Fruit fly (Drosophila melanogaster): ENCODE results near the gene Taf12.

Taf12 gene

dm6 chr3R:11656614-11657216 is 22.8 kb downstream of the Taf12 start:
- TF ChIP-seq dsf (GFP tag; optimal IDR thresholded peaks at IDR 0.05; ENCODE audit: borderline replicate concordance) (peak; percentile 90), Vsx2 (GFP tag; optimal IDR thresholded peaks at IDR 0.05; ENCODE audit: partially characterized antibody) (no peak), rgr (GFP tag; optimal IDR thresholded peaks at IDR 0.05) (peak; percentile 99), Hnf4 (GFP tag; optimal IDR thresholded peaks at IDR 0.05) (peak; percentile 98), dl (GFP tag; optimal IDR thresholded peaks at IDR 0.05; ENCODE audit: insufficient read depth in 1 of 2, partially characterized antibody in 2 of 2) (no peak), sv (GFP tag; optimal IDR thresholded peaks at IDR 0.05) (peak; percentile 93), Rel (GFP tag; optimal IDR thresholded peaks at IDR 0.05) (peak; percentile 96), Rel (tag; optimal IDR thresholded peaks at IDR 0.05) (peak; percentile 30), br (GFP tag; optimal IDR thresholded peaks at IDR 0.05) (peak; percentile 99), HLH106 (tag; optimal IDR thresholded peaks at IDR 0.05) (peak; percentile 97), jim (GFP tag; optimal IDR thresholded peaks at IDR 0.05) (peak; percentile 58), tai (GFP tag; optimal IDR thresholded peaks at IDR 0.05) (peak; percentile 95), h (GFP tag; optimal IDR thresholded peaks at IDR 0.05) (peak; percentile 99), Mio (GFP tag; optimal IDR thresholded peaks at IDR 0.05) (peak; percentile 86), OdsH (GFP tag; optimal IDR thresholded peaks at IDR 0.05) (peak; percentile 99), Hr83 (GFP tag; optimal IDR thresholded peaks at IDR 0.05; ENCODE audit: poor library complexity, severe bottlenecking) (peak; percentile 94), woc (GFP tag; optimal IDR thresholded peaks at IDR 0.05) (peak; percentile 94), GATAd (GFP tag; optimal IDR thresholded peaks at IDR 0.05) (peak; percentile 80), Hr78 (GFP tag; optimal IDR thresholded peaks at IDR 0.05) (no peak), Myc (optimal IDR thresholded peaks at IDR 0.05) (no peak), Dif (GFP tag; optimal IDR thresholded peaks at IDR 0.05; ENCODE audit: partially characterized antibody) (peak; percentile 22), foxo (GFP tag; optimal IDR thresholded peaks at IDR 0.05) (peak; percentile 97 to 99), CG32264 (GFP tag; optimal IDR thresholded peaks at IDR 0.05) (peak; percentile 97), dmrt93B (GFP tag; optimal IDR thresholded peaks at IDR 0.05) (peak; percentile 95), CrebA (GFP tag; optimal IDR thresholded peaks at IDR 0.05; ENCODE audit: borderline replicate concordance) (peak; percentile 94), fru (GFP tag; optimal IDR thresholded peaks at IDR 0.05) (peak; percentile 98), pan (optimal IDR thresholded peaks at IDR 0.05) (no peak), Dfd (GFP tag; optimal IDR thresholded peaks at IDR 0.05) (no peak), usp (GFP tag; optimal IDR thresholded peaks at IDR 0.05) (no peak), lola (GFP tag; optimal IDR thresholded peaks at IDR 0.05) (no peak), N (GFP tag; optimal IDR thresholded peaks at IDR 0.05) (no peak), CG9705 (GFP tag; optimal IDR thresholded peaks at IDR 0.05) (peak; percentile 69), Abd-B (GFP tag; optimal IDR thresholded peaks at IDR 0.05) (no peak), brk (GFP tag; optimal IDR thresholded peaks at IDR 0.05) (peak; percentile 97), psq (GFP tag; optimal IDR thresholded peaks at IDR 0.05) (peak; percentile 94), sage (GFP tag; optimal IDR thresholded peaks at IDR 0.05) (peak; percentile 98), Jra (GFP tag; optimal IDR thresholded peaks at IDR 0.05) (peak; percentile 92), Sp1 (GFP tag; optimal IDR thresholded peaks at IDR 0.05) (peak; percentile 97), ey (GFP tag; optimal IDR thresholded peaks at IDR 0.05) (peak; percentile 99)

dm6 chr3R:11655873-11656374 is 23.6 kb downstream of the Taf12 start, which contains the start of gene CG42327:
CG42327 (plus strand) TSS chr3R:11656149.
- TF ChIP-seq rgr (GFP tag; optimal IDR thresholded peaks at IDR 0.05) (peak; percentile 96), Vsx2 (GFP tag; optimal IDR thresholded peaks at IDR 0.05; ENCODE audit: partially characterized antibody) (no peak), lola (GFP tag; optimal IDR thresholded peaks at IDR 0.05) (no peak), tai (GFP tag; optimal IDR thresholded peaks at IDR 0.05) (peak; percentile 84), CG32264 (GFP tag; optimal IDR thresholded peaks at IDR 0.05) (peak; percentile 71), h (GFP tag; optimal IDR thresholded peaks at IDR 0.05) (peak; percentile 95), CrebA (GFP tag; optimal IDR thresholded peaks at IDR 0.05; ENCODE audit: borderline replicate concordance) (peak; percentile 59), dsf (GFP tag; optimal IDR thresholded peaks at IDR 0.05; ENCODE audit: borderline replicate concordance) (peak; percentile 60), usp (GFP tag; optimal IDR thresholded peaks at IDR 0.05) (no peak), Jra (GFP tag; optimal IDR thresholded peaks at IDR 0.05) (peak; percentile 27), jim (GFP tag; optimal IDR thresholded peaks at IDR 0.05) (no peak), Abd-B (GFP tag; optimal IDR thresholded peaks at IDR 0.05) (no peak), Dif (GFP tag; optimal IDR thresholded peaks at IDR 0.05; ENCODE audit: partially characterized antibody) (no peak), Hr78 (GFP tag; optimal IDR thresholded peaks at IDR 0.05) (no peak), fru (GFP tag; optimal IDR thresholded peaks at IDR 0.05) (peak; percentile 92), OdsH (GFP tag; optimal IDR thresholded peaks at IDR 0.05) (peak; percentile 94), sv (GFP tag; optimal IDR thresholded peaks at IDR 0.05) (peak; percentile 89), Rel (GFP tag; optimal IDR thresholded peaks at IDR 0.05) (peak; percentile 88), Rel (tag; optimal IDR thresholded peaks at IDR 0.05) (peak; percentile 94), dmrt93B (GFP tag; optimal IDR thresholded peaks at IDR 0.05) (peak; percentile 75), CG9705 (GFP tag; optimal IDR thresholded peaks at IDR 0.05) (peak; percentile 54), Hnf4 (GFP tag; optimal IDR thresholded peaks at IDR 0.05) (peak; percentile 86), brk (GFP tag; optimal IDR thresholded peaks at IDR 0.05) (peak; percentile 96), Mio (GFP tag; optimal IDR thresholded peaks at IDR 0.05) (no peak), Dfd (GFP tag; optimal IDR thresholded peaks at IDR 0.05) (no peak), HLH106 (tag; optimal IDR thresholded peaks at IDR 0.05) (peak; percentile 87), Hr83 (GFP tag; optimal IDR thresholded peaks at IDR 0.05; ENCODE audit: poor library complexity, severe bottlenecking) (peak; percentile 49), Sp1 (GFP tag; optimal IDR thresholded peaks at IDR 0.05) (peak; percentile 86), ey (GFP tag; optimal IDR thresholded peaks at IDR 0.05) (peak; percentile 87), GATAd (GFP tag; optimal IDR thresholded peaks at IDR 0.05) (peak; percentile 70), foxo (GFP tag; optimal IDR thresholded peaks at IDR 0.05) (peak in 1 of 2 experiments; percentile 95), dl (GFP tag; optimal IDR thresholded peaks at IDR 0.05; ENCODE audit: insufficient read depth in 1 of 2, partially characterized antibody in 2 of 2) (peak in 1 of 2 experiments; percentile 30), sage (GFP tag; optimal IDR thresholded peaks at IDR 0.05) (peak; percentile 91), woc (GFP tag; optimal IDR thresholded peaks at IDR 0.05) (peak; percentile 87), Myc (optimal IDR thresholded peaks at IDR 0.05) (no peak), psq (GFP tag; optimal IDR thresholded peaks at IDR 0.05) (peak; percentile 89), br (GFP tag; optimal IDR thresholded peaks at IDR 0.05) (peak; percentile 86)

Data from whole organism, wandering third instar larva.